Worm (Caenorhabditis elegans) whole organism, early embryonic: ENCODE data around the gene msp-81.

Experiments
- B0310.2 ChIP-seq: sonication (generic microtip); optimal IDR thresholded peaks from 2 replicates; lab custom pipeline; 2016; ENCODE audit warnings: mild to moderate bottlenecking, missing genetic modification characterization, missing compliant biosample characterization
- F13C5.2 ChIP-seq: sonication (generic microtip); optimal IDR thresholded peaks from 2 replicates; lab custom pipeline; 2017; ENCODE audit warnings: mild to moderate bottlenecking, missing genetic modification characterization, inconsistent platforms, missing compliant biosample characterization
- aly-1 ChIP-seq: sonication (generic microtip); optimal IDR thresholded peaks from 2 replicates; lab custom pipeline; 2016; ENCODE audit warnings: missing genetic modification characterization, missing compliant biosample characterization
- ama-1 ChIP-seq: fragments of 150-350 bp; optimal IDR thresholded peaks from 2 replicates; lab custom pipeline; 2014
- ceh-13 ChIP-seq: fragments of 200-800 bp; sonication (Bioruptor generic); optimal IDR thresholded peaks from 2 replicates; lab custom pipeline; 2018; ENCODE audit warnings: mild to moderate bottlenecking, missing genetic modification characterization, missing compliant biosample characterization
- ceh-36 ChIP-seq: sonication (generic microtip); optimal IDR thresholded peaks from 2 replicates; lab custom pipeline; 2016; ENCODE audit warnings: missing genetic modification characterization, inconsistent platforms, missing compliant biosample characterization
- ets-7 ChIP-seq: sonication (generic microtip); optimal IDR thresholded peaks from 2 replicates; lab custom pipeline; 2016; ENCODE audit warnings: missing genotype, missing genetic modification characterization, missing compliant biosample characterization
- flt-1 ChIP-seq: fragments of 200-800 bp; sonication (Bioruptor generic); IDR thresholded peaks from 2 replicates; pipeline ENCODE4 v1.3.6; 2022; ENCODE audit warnings: missing genetic modification characterization, missing compliant biosample characterization
- hmbx-1 ChIP-seq: sonication (generic microtip); optimal IDR thresholded peaks from 2 replicates; lab custom pipeline; 2016; ENCODE audit warnings: mild to moderate bottlenecking, missing genetic modification characterization, missing compliant biosample characterization
- hmg-4 ChIP-seq: fragments of 200-800 bp; sonication (Bioruptor generic); optimal IDR thresholded peaks from 2 replicates; lab custom pipeline; 2018; ENCODE audit warnings: mild to moderate bottlenecking, missing genetic modification characterization, missing compliant biosample characterization
- hnd-1 ChIP-seq: sonication (generic microtip); optimal IDR thresholded peaks from 2 replicates; lab custom pipeline; 2016; ENCODE audit warnings: missing genetic modification characterization, missing compliant biosample characterization
- pes-1 ChIP-seq: fragments of 200-800 bp; sonication (Bioruptor generic); IDR thresholded peaks from 2 replicates; pipeline ENCODE4 v1.3.6; 2022; ENCODE audit warnings: missing genetic modification reagents, missing genetic modification characterization, missing compliant biosample characterization
- scrt-1 ChIP-seq: fragments of 200-800 bp; sonication (Bioruptor generic); IDR thresholded peaks from 2 replicates; pipeline ENCODE4 v1.3.6; 2022; ENCODE audit warnings: missing genetic modification characterization, missing compliant biosample characterization
- sea-1 ChIP-seq: fragments of 200-800 bp; sonication (Bioruptor generic); conservative IDR thresholded peaks from 2 replicates; pipeline ENCODE4 v1.3.6; 2022; ENCODE audit warnings: missing genetic modification characterization, missing compliant biosample characterization
- tbx-11 ChIP-seq: fragments of 200-800 bp; sonication (Bioruptor generic); IDR thresholded peaks from 2 replicates; pipeline ENCODE4 v1.3.6; 2022; ENCODE audit warnings: missing genetic modification characterization, missing compliant biosample characterization
- tbx-37 ChIP-seq: fragments of 200-800 bp; sonication (Bioruptor generic); conservative IDR thresholded peaks from 2 replicates; pipeline ENCODE4 v1.3.6; 2022; ENCODE audit warnings: missing genetic modification reagents, missing genetic modification characterization, missing compliant biosample characterization
- tra-4 ChIP-seq: sonication (generic microtip); optimal IDR thresholded peaks from 2 replicates; lab custom pipeline; 2017; ENCODE audit warnings: missing genetic modification characterization, missing compliant biosample characterization

Gene msp-81

DNA sequence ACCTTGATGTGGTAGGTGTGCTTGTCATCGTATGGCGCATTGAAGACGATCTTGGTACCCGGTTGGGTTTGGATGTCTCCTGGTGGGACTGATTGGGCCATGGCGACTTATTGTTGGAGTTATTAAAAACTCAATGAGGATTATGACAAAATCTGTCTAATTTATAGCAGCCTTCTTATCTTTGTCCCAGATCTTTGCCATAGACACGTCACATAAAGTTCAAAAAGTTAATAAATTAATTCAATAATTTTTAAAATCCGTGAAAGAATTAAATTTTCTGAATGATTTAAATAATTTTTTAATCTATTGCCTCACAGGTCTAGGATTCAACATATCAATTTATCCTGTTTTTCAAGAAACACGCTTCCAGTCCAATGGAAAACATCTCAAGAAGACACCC, at the start of gene msp-81:
Gene msp-81 (minus strand): TSS at position 101 of the 400 bp plus-strand sequence.
- TF ChIP-seq F13C5.2 (no peak), aly-1 (no peak), flt-1 (GFP tag; lab: Robert Waterston, UW) (no peak), tra-4 (no peak), ceh-13 (GFP tag; lab: Kevin White, UChicago) (no peak), tbx-11 (GFP tag; lab: Robert Waterston, UW) (no peak), pes-1 (GFP tag; lab: Robert Waterston, UW) (no peak), scrt-1 (GFP tag; lab: Robert Waterston, UW) (no peak), ama-1 (lab: Kevin White, UChicago) (no peak), hmbx-1 (tag; lab: Kevin White, UChicago) (no peak)

- TF ChIP-seq pes-1 (GFP tag; lab: Robert Waterston, UW) = no peak
- no peak for TF ChIP-seq ceh-36 (tag; lab: Kevin White, UChicago)
- TF ChIP-seq hmg-4 = no peak
- TF ChIP-seq F13C5.2 = no peak
- no peak for TF ChIP-seq hmbx-1 (tag; lab: Kevin White, UChicago)
Measured at ce11 chrIV:9884257-9884656, 48.0 kb upstream of the msp-81 start, which contains the start of the genes prp-18 and mccc-1. TSS of gene prp-18 (minus strand) at chrIV:9884383. TSS of gene mccc-1 (plus strand) at chrIV:9884570.

DNA sequence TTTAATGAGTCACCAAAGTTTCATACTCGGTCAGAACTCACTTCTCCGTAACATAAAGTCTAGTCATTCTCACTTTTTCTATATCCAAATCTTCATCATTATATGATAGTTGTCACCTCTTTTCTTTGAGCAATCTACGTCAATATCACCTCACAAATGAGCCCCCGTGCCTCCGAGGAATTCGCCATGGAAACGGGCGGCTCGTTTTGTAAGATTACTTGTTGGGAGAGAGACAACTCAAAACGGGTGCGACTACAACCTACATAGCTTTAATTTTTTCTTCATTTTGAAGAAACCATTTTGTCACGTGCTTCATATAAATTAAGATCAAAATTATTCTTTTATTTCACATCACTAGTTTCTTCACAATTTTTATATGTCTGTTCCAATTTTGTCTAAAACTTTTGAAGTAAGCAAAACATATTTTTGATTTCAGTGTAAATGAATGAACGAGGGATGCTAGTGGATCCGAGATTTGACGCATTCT, 42.7 kb upstream of the msp-81 start, which contains the start of gene nhr-4:
Gene nhr-4 (plus strand): TSS at position 437 of the 487 bp plus-strand sequence.
- no peak for TF ChIP-seq hmbx-1 (tag; lab: Kevin White, UChicago)
- TF ChIP-seq scrt-1 (GFP tag; lab: Robert Waterston, UW) = no peak
- TF ChIP-seq ets-7 (tag; lab: Kevin White, UChicago) = no peak
- TF ChIP-seq B0310.2 (tag; lab: Kevin White, UChicago) = no peak

ce11 chrIV:9875646-9876045, 39.4 kb upstream of the msp-81 start:
- TF ChIP-seq B0310.2 (tag; lab: Kevin White, UChicago) = no peak
- TF ChIP-seq F13C5.2 = no peak
- no peak for TF ChIP-seq scrt-1 (GFP tag; lab: Robert Waterston, UW)
- no peak for TF ChIP-seq aly-1
- TF ChIP-seq ama-1 (lab: Kevin White, UChicago) = no peak
- no peak for TF ChIP-seq hnd-1 (tag; lab: Kevin White, UChicago)
- no peak for TF ChIP-seq tbx-37 (GFP tag; lab: Robert Waterston, UW)
- TF ChIP-seq ets-7 (tag; lab: Kevin White, UChicago) = no peak
- TF ChIP-seq hmbx-1 (tag; lab: Kevin White, UChicago) = no peak
- no peak for TF ChIP-seq ceh-36 (tag; lab: Kevin White, UChicago)
- TF ChIP-seq tra-4 = no peak
- no peak for TF ChIP-seq ceh-13 (GFP tag; lab: Kevin White, UChicago)
- no peak for TF ChIP-seq sea-1
- TF ChIP-seq hmg-4 = no peak

DNA sequence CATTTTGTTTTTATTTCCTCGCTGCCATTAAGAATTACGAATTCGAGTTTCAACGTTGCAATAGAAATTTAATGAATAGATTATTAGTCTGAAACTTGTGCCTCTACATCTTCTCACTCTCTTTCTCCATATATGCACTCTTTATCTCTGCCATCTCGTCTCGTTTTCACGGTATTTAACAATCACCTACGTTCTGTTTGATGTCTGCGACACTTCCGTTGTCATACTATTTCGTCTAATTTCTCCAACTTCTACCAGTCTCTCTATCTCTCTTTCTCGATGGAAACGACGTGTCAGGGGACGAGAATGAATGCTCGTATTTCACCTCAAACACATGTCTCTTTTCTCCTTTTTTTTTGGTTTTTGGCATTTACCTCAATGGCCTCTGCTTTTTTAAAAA, 37.6 kb upstream of the msp-81 start:
- TF ChIP-seq hmg-4 = no peak
- no peak for TF ChIP-seq pes-1 (GFP tag; lab: Robert Waterston, UW)
- TF ChIP-seq F13C5.2 = no peak
- no peak for TF ChIP-seq tbx-37 (GFP tag; lab: Robert Waterston, UW)
- TF ChIP-seq ceh-13 (GFP tag; lab: Kevin White, UChicago) = no peak
- TF ChIP-seq tra-4 = no peak
- TF ChIP-seq ceh-36 (tag; lab: Kevin White, UChicago) = no peak
- TF ChIP-seq flt-1 (GFP tag; lab: Robert Waterston, UW) = no peak
- TF ChIP-seq hnd-1 (tag; lab: Kevin White, UChicago) = no peak
- no peak for TF ChIP-seq tbx-11 (GFP tag; lab: Robert Waterston, UW)
- TF ChIP-seq ets-7 (tag; lab: Kevin White, UChicago) = no peak
- no peak for TF ChIP-seq hmbx-1 (tag; lab: Kevin White, UChicago)
- TF ChIP-seq aly-1 = no peak
- no peak for TF ChIP-seq B0310.2 (tag; lab: Kevin White, UChicago)
- TF ChIP-seq ama-1 (lab: Kevin White, UChicago) = no peak
- TF ChIP-seq sea-1 = no peak
- TF ChIP-seq scrt-1 (GFP tag; lab: Robert Waterston, UW) = no peak

- no peak for TF ChIP-seq tra-4
Measured at ce11 chrIV:9872786-9873185, 36.6 kb upstream of the msp-81 start.

DNA sequence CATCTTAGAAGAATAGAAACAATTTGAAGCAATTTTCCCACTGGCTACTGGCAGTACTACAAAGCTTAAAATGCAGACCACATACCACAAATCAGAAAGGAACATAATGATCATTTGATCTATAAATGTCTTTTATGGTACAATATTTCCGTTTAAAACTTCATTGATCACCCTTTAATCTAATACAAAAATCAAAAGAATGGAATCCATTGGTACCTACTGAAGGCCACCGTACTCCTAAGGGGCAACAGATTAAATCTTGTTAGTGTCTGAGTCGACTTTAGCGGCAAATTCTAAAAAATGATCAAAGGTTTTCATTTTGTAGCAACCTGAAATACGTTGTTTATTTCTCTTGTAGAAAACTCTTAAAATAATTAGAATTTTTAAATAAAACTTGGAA, 36.0 kb upstream of the msp-81 start:
- no peak for TF ChIP-seq sea-1
- no peak for TF ChIP-seq ceh-13 (GFP tag; lab: Kevin White, UChicago)
- TF ChIP-seq tbx-37 (GFP tag; lab: Robert Waterston, UW) = no peak
- no peak for TF ChIP-seq flt-1 (GFP tag; lab: Robert Waterston, UW)
- TF ChIP-seq aly-1 = no peak
- TF ChIP-seq pes-1 (GFP tag; lab: Robert Waterston, UW) = no peak
- no peak for TF ChIP-seq tra-4

DNA sequence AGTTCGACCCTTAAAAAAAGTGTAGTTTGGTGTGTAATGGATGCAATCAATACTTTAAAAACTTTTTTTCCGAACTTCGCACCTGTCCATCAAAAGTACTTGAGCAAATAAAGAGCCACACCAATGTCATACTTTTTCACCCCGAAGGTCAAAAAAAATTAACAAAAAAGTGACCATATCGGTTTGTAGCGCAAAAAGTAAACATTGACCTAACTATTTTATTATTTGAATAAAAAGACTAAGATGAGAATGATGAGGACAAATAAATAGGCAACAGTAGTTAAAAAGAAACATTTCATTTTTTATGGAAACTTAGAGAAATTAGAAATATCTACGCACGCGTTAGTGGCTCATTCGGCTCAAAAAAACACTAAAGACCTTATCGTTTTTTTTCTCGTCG, 33.1 kb upstream of the msp-81 start:
- TF ChIP-seq hmg-4 (no peak), hnd-1 (tag; lab: Kevin White, UChicago) (no peak), sea-1 (no peak), B0310.2 (tag; lab: Kevin White, UChicago) (no peak), pes-1 (GFP tag; lab: Robert Waterston, UW) (no peak), hmbx-1 (tag; lab: Kevin White, UChicago) (no peak), tra-4 (no peak), aly-1 (no peak)

ce11 chrIV:9867915-9868314, 31.7 kb upstream of the msp-81 start:
- TF ChIP-seq ets-7 (tag; lab: Kevin White, UChicago) (no peak), ceh-36 (tag; lab: Kevin White, UChicago) (no peak), aly-1 (no peak), B0310.2 (tag; lab: Kevin White, UChicago) (no peak)
